Worm (Caenorhabditis elegans) whole organism, L3 larva: Measurements from ENCODE around the gene F08F1.4.

Experiments used
- elt-1 ChIP-seq: fragments of 150-350 bp; optimal IDR thresholded peaks from 2 replicates; lab custom pipeline; 2014; ENCODE audit warnings: missing biosample characterization, missing genetic modification characterization
- lin-15B ChIP-seq: fragments of 150-350 bp; optimal IDR thresholded peaks from 2 replicates; lab custom pipeline; 2014; ENCODE audit warnings: missing biosample characterization, missing genetic modification characterization
- nhr-12 ChIP-seq: fragments of 150-350 bp; optimal IDR thresholded peaks from 2 replicates; lab custom pipeline; 2014; ENCODE audit warnings: missing biosample characterization, missing genetic modification characterization
- nhr-237 ChIP-seq: fragments of 150-350 bp; optimal IDR thresholded peaks from 2 replicates; lab custom pipeline; 2014; ENCODE audit warnings: missing biosample characterization, missing genetic modification characterization
- pha-4 ChIP-seq: fragments of 150-350 bp; optimal IDR thresholded peaks from 2 replicates; lab custom pipeline; 2014; ENCODE audit warnings: missing biosample characterization, missing genetic modification reagents, missing genetic modification characterization
- snpc-4 ChIP-seq: fragments of 150-350 bp; optimal IDR thresholded peaks from 2 replicates; lab custom pipeline; 2014; ENCODE audit warnings: missing biosample characterization, missing genetic modification characterization
- tbx-2 ChIP-seq: sonication (generic microtip); optimal IDR thresholded peaks from 2 replicates; lab custom pipeline; 2016; ENCODE audit warnings: mild to moderate bottlenecking, missing genetic modification characterization, missing compliant biosample characterization
- unc-39 ChIP-seq: sonication (generic microtip); optimal IDR thresholded peaks from 4 replicates; lab custom pipeline; 2017; ENCODE audit warnings: missing biosample characterization, missing genetic modification characterization
- unc-62 ChIP-seq: fragments of 150-350 bp; sonication (generic microtip); optimal IDR thresholded peaks from 4 replicates; lab custom pipeline; 2014; ENCODE audit warnings: missing biosample characterization, missing genetic modification reagents, missing genetic modification characterization

- no peak for TF ChIP-seq pha-4 (tag; lab: Kevin White, UChicago)
- no peak for TF ChIP-seq elt-1 (tag; lab: Kevin White, UChicago)
- TF ChIP-seq lin-15B (tag; lab: Kevin White, UChicago), result no peak
- no peak for TF ChIP-seq nhr-237 (tag; lab: Kevin White, UChicago)
- TF ChIP-seq unc-62, result no peak
- no peak for TF ChIP-seq tbx-2
- TF ChIP-seq nhr-12 (tag; lab: Kevin White, UChicago), result no peak
- no peak for TF ChIP-seq snpc-4 (tag; lab: Kevin White, UChicago)
- no peak for TF ChIP-seq unc-39 (tag; lab: Kevin White, UChicago)
Observed at ce11 chrX:8446108-8446507, 32.9 kb downstream of the F08F1.4 start, which contains the start of gene F16F9.1.
